Fruit fly (Drosophila melanogaster) whole organism, embryonic: Measurements from ENCODE around the gene Dfd.

Source experiments
- ATbp ChIP-seq: fragments of 200-800 bp; sonication (Bioruptor generic); optimal IDR thresholded peaks from 2 replicates; lab custom pipeline; 2017; ENCODE audit warnings: missing biosample characterization, mild to moderate bottlenecking, missing genetic modification characterization, missing genetic modification reagents
- Aef1 ChIP-seq: fragments of 200-800 bp; sonication (Bioruptor generic); IDR thresholded peaks from 3 replicates; pipeline ENCODE4 v1.3.6; 2022; ENCODE audit warnings: missing biosample characterization, missing genetic modification characterization
- BEAF-32 ChIP-seq: fragments of 200-800 bp; sonication (Bioruptor generic); optimal IDR thresholded peaks from 3 replicates; lab custom pipeline; 2017; ENCODE audit warnings: missing biosample characterization, missing genetic modification characterization, mild to moderate bottlenecking, moderate library complexity, missing genetic modification reagents
- Bdp1 ChIP-seq: fragments of 200-800 bp; sonication (Bioruptor generic); optimal IDR thresholded peaks from 3 replicates; lab custom pipeline; 2016; ENCODE audit warnings: missing biosample characterization, missing genetic modification characterization
- CG10209 ChIP-seq: fragments of 200-800 bp; sonication (Bioruptor generic); optimal IDR thresholded peaks from 3 replicates; lab custom pipeline; 2017; ENCODE audit warnings: missing biosample characterization, mild to moderate bottlenecking, missing genetic modification characterization, missing genetic modification reagents
- CG10274 ChIP-seq: fragments of 200-800 bp; sonication (Bioruptor generic); optimal IDR thresholded peaks from 3 replicates; lab custom pipeline; 2017; ENCODE audit warnings: missing biosample characterization, mild to moderate bottlenecking, missing genetic modification characterization
- CG11723 ChIP-seq: fragments of 200-800 bp; sonication (Bioruptor generic); optimal IDR thresholded peaks from 2 replicates; lab custom pipeline; 2017; ENCODE audit warnings: missing biosample characterization, mild to moderate bottlenecking, missing genetic modification characterization
- CG12744 ChIP-seq: fragments of 200-800 bp; sonication (Bioruptor generic); optimal IDR thresholded peaks from 2 replicates; lab custom pipeline; 2016; ENCODE audit warnings: missing biosample characterization, missing genetic modification characterization
- CG12769 ChIP-seq: fragments of 200-800 bp; sonication (Bioruptor generic); optimal IDR thresholded peaks from 2 replicates; lab custom pipeline; 2019; ENCODE audit warnings: missing biosample characterization, mild to moderate bottlenecking, missing genetic modification characterization, moderate library complexity
- CG4820 ChIP-seq: fragments of 200-800 bp; sonication (Bioruptor generic); optimal IDR thresholded peaks from 3 replicates; lab custom pipeline; 2016; ENCODE audit warnings: missing biosample characterization, missing genetic modification characterization
- Ets65A ChIP-seq: fragments of 200-800 bp; sonication (Bioruptor generic); peaks from one replicate; lab custom pipeline; 2016; ENCODE audit warnings: missing biosample characterization, missing genetic modification characterization
- Hr39 ChIP-seq: fragments of >200 bp; optimal IDR thresholded peaks from 2 replicates; lab custom pipeline; 2017
- Max ChIP-seq: fragments of 200-800 bp; sonication (Bioruptor generic); optimal IDR thresholded peaks from 2 replicates; lab custom pipeline; 2016; ENCODE audit warnings: missing biosample characterization, mild to moderate bottlenecking, missing genetic modification characterization
- Mrtf ChIP-seq: fragments of 200-800 bp; sonication (Bioruptor generic); IDR thresholded peaks from 3 replicates; pipeline ENCODE4 v1.3.6; 2022; ENCODE audit warnings: missing biosample characterization, missing genetic modification characterization
- Nf-YB ChIP-seq: fragments of 200-800 bp; sonication (Bioruptor generic); optimal IDR thresholded peaks from 3 replicates; lab custom pipeline; 2019; ENCODE audit warnings: missing biosample characterization, mild to moderate bottlenecking, missing genetic modification characterization, moderate library complexity
- Nf-YC ChIP-seq: fragments of 200-800 bp; optimal IDR thresholded peaks from 3 replicates; lab custom pipeline; 2019; ENCODE audit warnings: missing biosample characterization, mild to moderate bottlenecking, missing genetic modification characterization, moderate library complexity
- Optix ChIP-seq: fragments of 200-800 bp; sonication (Bioruptor generic); IDR thresholded peaks from 3 replicates; pipeline ENCODE4 v1.3.6; 2022; ENCODE audit warnings: missing biosample characterization, missing genetic modification characterization
- Vsx1 ChIP-seq: fragments of 200-800 bp; sonication (Bioruptor generic); optimal IDR thresholded peaks from 2 replicates; lab custom pipeline; 2017; ENCODE audit warnings: missing biosample characterization, mild to moderate bottlenecking, missing genetic modification characterization, missing genetic modification reagents
- ase ChIP-seq: fragments of 200-800 bp; sonication (Bioruptor generic); IDR thresholded peaks from 3 replicates; pipeline ENCODE4 v1.3.6; 2022; ENCODE audit warnings: missing biosample characterization, missing genetic modification characterization
- bab2 ChIP-seq: fragments of 200-800 bp; sonication (Bioruptor generic); optimal IDR thresholded peaks from 2 replicates; lab custom pipeline; 2016; ENCODE audit warnings: missing biosample characterization, missing genetic modification characterization
- cad ChIP-seq: fragments of >200 bp; optimal IDR thresholded peaks from 2 replicates; lab custom pipeline; 2017; ENCODE audit warnings: missing biosample characterization, missing genetic modification characterization
- gsb ChIP-seq: fragments of 200-800 bp; sonication (Bioruptor generic); IDR thresholded peaks from 2 replicates; pipeline ENCODE4 v1.3.6; 2022; ENCODE audit warnings: missing biosample characterization, missing genetic modification characterization
- kni ChIP-seq: fragments of 200-800 bp; sonication (Bioruptor generic); optimal IDR thresholded peaks from 3 replicates; lab custom pipeline; 2017; ENCODE audit warnings: mild to moderate bottlenecking, missing biosample characterization, missing genetic modification reagents, missing genetic modification characterization
- lola ChIP-seq, 3 experiments: fragments of >200 bp in 2 of 3; fragments of 200-800 bp in 1 of 3; sonication (Bioruptor generic) in 1 of 3; optimal IDR thresholded peaks; 2 replicates each; lab custom pipeline; 2017 to 2019; ENCODE audit warnings: missing biosample characterization in 3 of 3, missing genetic modification characterization in 3 of 3, mild to moderate bottlenecking in 1 of 3, moderate library complexity in 1 of 3
- nau ChIP-seq: fragments of 200-800 bp; sonication (Bioruptor generic); optimal IDR thresholded peaks from 3 replicates; lab custom pipeline; 2017; ENCODE audit warnings: missing biosample characterization, mild to moderate bottlenecking, missing genetic modification characterization, missing genetic modification reagents
- phol ChIP-seq: fragments of 200-800 bp; sonication (Bioruptor generic); optimal IDR thresholded peaks from 3 replicates; lab custom pipeline; 2018; ENCODE audit warnings: missing biosample characterization, mild to moderate bottlenecking, missing genetic modification characterization, moderate library complexity
- pzg ChIP-seq: fragments of 200-800 bp; sonication (Bioruptor generic); optimal IDR thresholded peaks from 3 replicates; lab custom pipeline; 2018; ENCODE audit warnings: missing biosample characterization, mild to moderate bottlenecking, missing genetic modification characterization, moderate library complexity
- scrt ChIP-seq: fragments of 200-800 bp; sonication (Bioruptor generic); optimal IDR thresholded peaks from 2 replicates; lab custom pipeline; 2018; ENCODE audit warnings: missing biosample characterization, mild to moderate bottlenecking, missing genetic modification characterization, moderate library complexity
- sr ChIP-seq: fragments of 200-800 bp; sonication (Bioruptor generic); IDR thresholded peaks from 3 replicates; pipeline ENCODE4 v1.3.6; 2022; ENCODE audit warnings: missing biosample characterization, missing genetic modification characterization
- ssp ChIP-seq: fragments of 200-800 bp; sonication (Bioruptor generic); IDR thresholded peaks from 2 replicates; pipeline ENCODE4 v1.3.6; 2022; ENCODE audit warnings: missing biosample characterization, missing genetic modification characterization
- wdn ChIP-seq: fragments of 200-800 bp; sonication (Bioruptor generic); IDR thresholded peaks from 2 replicates; pipeline ENCODE4 v1.3.6; 2022; ENCODE audit warnings: missing biosample characterization, missing genetic modification characterization

Gene Dfd

dm6 chr3R:6818904-6819595, 27.4 kb downstream of the Dfd start (continued):
- TF ChIP-seq pzg (GFP tag; lab: Kevin White, UChicago) (no peak), Mrtf (no peak), ase (GFP tag; lab: Robert Waterston, UW) (no peak), BEAF-32 (GFP tag; lab: Kevin White, UChicago) (no peak), kni (GFP tag; lab: Kevin White, UChicago) (no peak)

- TF ChIP-seq Bdp1 (GFP tag; lab: Kevin White, UChicago) = peak; percentile 94
- TF ChIP-seq, all 482 proteins: peak for 1; not testable (repeated sequence) for 481
Measured at dm6 chr3R:6822864-6823263, 31.2 kb downstream of the Dfd start.

dm6 chr3R:6826865-6827264, 35.2 kb downstream of the Dfd start:
- no peak for TF ChIP-seq Vsx1 (GFP tag; lab: Kevin White, UChicago)
- no peak for TF ChIP-seq CG10274
- no peak for TF ChIP-seq CG10209
- TF ChIP-seq phol (tag; lab: Kevin White, UChicago) = no peak
- TF ChIP-seq Optix = no peak
- TF ChIP-seq cad (GFP tag; lab: Kevin White, UChicago) = no peak
- TF ChIP-seq gsb = no peak
- TF ChIP-seq CG11723 (GFP tag; lab: Kevin White, UChicago) = no peak
- TF ChIP-seq sr (GFP tag; lab: Robert Waterston, UW) = peak; percentile 90
- no peak for TF ChIP-seq wdn (GFP tag; lab: Robert Waterston, UW)
- peak; percentile 61 for TF ChIP-seq Ets65A (GFP tag; lab: Kevin White, UChicago)
- TF ChIP-seq Aef1 = no peak
- TF ChIP-seq bab2 (GFP tag; lab: Kevin White, UChicago) = no peak
- no peak for TF ChIP-seq CG4820 (GFP tag; lab: Kevin White, UChicago)
- TF ChIP-seq ssp (GFP tag; lab: Robert Waterston, UW) = no peak
- no peak for TF ChIP-seq Max (GFP tag; lab: Kevin White, UChicago)

- TF ChIP-seq CG12744 (GFP tag; lab: Kevin White, UChicago) (no peak), nau (peak; percentile 97), CG12769 (tag; lab: Kevin White, UChicago) (peak; percentile 80)
Measured at dm6 chr3R:6828272-6828671, 36.6 kb downstream of the Dfd start.

- no peak for TF ChIP-seq lola (GFP tag; optimal IDR thresholded peaks at IDR 0.05; lab: Kevin White, UChicago)
- TF ChIP-seq scrt = peak; percentile 51
- TF ChIP-seq Nf-YC (tag; lab: Kevin White, UChicago) = peak; percentile 45
- peak; percentile 76 for TF ChIP-seq Nf-YB (GFP tag; lab: Kevin White, UChicago)
Measured at dm6 chr3R:6831698-6832097, 40.1 kb downstream of the Dfd start.

dm6 chr3R:6838585-6838984, 46.9 kb downstream of the Dfd start:
- TF ChIP-seq Hr39 (lab: Kevin White, UChicago) = peak; percentile 39
- TF ChIP-seq ATbp (GFP tag; lab: Kevin White, UChicago) = no peak
